Worm (Caenorhabditis elegans): ENCODE data around the gene nhr-177.

DNA sequence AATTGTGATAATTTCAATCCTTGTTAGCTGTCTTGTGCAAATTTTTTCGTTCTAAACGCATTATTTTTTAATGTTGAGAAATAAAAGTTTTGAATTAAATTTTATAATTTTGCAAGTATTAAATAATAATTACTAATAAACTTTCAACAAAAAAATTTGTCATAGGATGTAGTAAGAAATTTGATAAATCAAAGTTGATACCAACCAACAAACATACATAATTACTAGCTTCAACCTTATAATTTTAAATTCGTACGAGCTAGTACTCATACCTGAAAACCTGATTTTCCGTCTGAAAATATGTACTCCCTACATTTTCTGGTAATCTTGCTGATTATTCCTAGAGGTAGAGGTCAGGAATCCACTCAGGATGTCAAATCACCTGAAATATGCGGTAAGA, 41.0 kb downstream of the nhr-177 start, which contains the start of gene irld-44:
- TF ChIP-seq nhr-80 (tag; optimal IDR thresholded peaks at IDR 0.05) (no peak), ceh-58 (GFP tag; IDR thresholded peaks at IDR 0.05) (no peak), efl-1 (GFP tag; optimal IDR thresholded peaks at IDR 0.05) (no peak), lag-1 (GFP tag; IDR thresholded peaks at IDR 0.05) (no peak), him-1 (tag; optimal IDR thresholded peaks at IDR 0.05) (no peak), snpc-4 (GFP tag; optimal IDR thresholded peaks at IDR 0.05) (no peak), snpc-4 (tag; optimal IDR thresholded peaks at IDR 0.05) (no peak), dpl-1 (GFP tag; optimal IDR thresholded peaks at IDR 0.05) (no peak)
